Fruit fly (Drosophila melanogaster) whole organism, embryonic: ENCODE data around the gene CG14395.
A peak's percentile ranks its signal among the peaks of the same experiment; 100 is the strongest.

Experiments used
- Abd-B ChIP-seq: fragments of 200-800 bp; sonication (Bioruptor generic); optimal IDR thresholded peaks from 2 replicates; lab custom pipeline; 2018; ENCODE audit warnings: missing biosample characterization, mild to moderate bottlenecking, missing genetic modification characterization, moderate library complexity
- CG10267 ChIP-seq: fragments of 200-800 bp; sonication (Bioruptor generic); optimal IDR thresholded peaks from 2 replicates; lab custom pipeline; 2018; ENCODE audit warnings: missing biosample characterization, mild to moderate bottlenecking, missing genetic modification characterization, moderate library complexity
- CG10431 ChIP-seq: fragments of 200-800 bp; sonication (Bioruptor generic); optimal IDR thresholded peaks from 3 replicates; lab custom pipeline; 2018; ENCODE audit warnings: missing biosample characterization, mild to moderate bottlenecking, missing genetic modification characterization
- CG11696 ChIP-seq: fragments of 200-800 bp; sonication (Bioruptor generic); IDR thresholded peaks from 2 replicates; pipeline ENCODE4 v1.3.6; 2022; ENCODE audit warnings: missing biosample characterization, missing genetic modification characterization
- CG12769 ChIP-seq: fragments of 200-800 bp; sonication (Bioruptor generic); optimal IDR thresholded peaks from 2 replicates; lab custom pipeline; 2019; ENCODE audit warnings: missing biosample characterization, mild to moderate bottlenecking, missing genetic modification characterization, moderate library complexity
- CG14441 ChIP-seq: fragments of 200-800 bp; sonication (Bioruptor generic); IDR thresholded peaks from 2 replicates; pipeline ENCODE4 v1.3.6; 2022; ENCODE audit warnings: missing biosample characterization, missing genetic modification characterization
- CG15073 ChIP-seq: fragments of 200-800 bp; sonication (Bioruptor generic); optimal IDR thresholded peaks from 2 replicates; lab custom pipeline; 2016; ENCODE audit warnings: missing biosample characterization, missing genetic modification characterization
- CG15514 ChIP-seq: fragments of 200-800 bp; sonication (Bioruptor generic); optimal IDR thresholded peaks from 3 replicates; lab custom pipeline; 2017; ENCODE audit warnings: missing biosample characterization, missing genetic modification characterization, mild to moderate bottlenecking, moderate library complexity, missing genetic modification reagents
- CG15601 ChIP-seq: fragments of 200-800 bp; sonication (Bioruptor generic); optimal IDR thresholded peaks from 3 replicates; lab custom pipeline; 2019; ENCODE audit warnings: missing biosample characterization, mild to moderate bottlenecking, missing genetic modification characterization, moderate library complexity
- CG16813 ChIP-seq: fragments of 200-800 bp; sonication (Bioruptor generic); IDR thresholded peaks from 3 replicates; pipeline ENCODE4 v1.3.6; 2022; ENCODE audit warnings: missing biosample characterization, missing genetic modification characterization; ENCODE audit not compliant: partially characterized antibody
- CG30431 ChIP-seq: fragments of 200-800 bp; sonication (Bioruptor generic); optimal IDR thresholded peaks from 2 replicates; lab custom pipeline; 2017; ENCODE audit warnings: missing biosample characterization, missing genetic modification characterization
- CG3281 ChIP-seq: fragments of 200-800 bp; sonication (Bioruptor generic); optimal IDR thresholded peaks from 3 replicates; lab custom pipeline; 2017; ENCODE audit warnings: missing biosample characterization, mild to moderate bottlenecking, missing genetic modification characterization
- CG4617 ChIP-seq: fragments of 200-800 bp; sonication (Bioruptor generic); optimal IDR thresholded peaks from 3 replicates; lab custom pipeline; 2016; ENCODE audit warnings: missing biosample characterization, missing genetic modification characterization, borderline replicate concordance
- CG6689 ChIP-seq: fragments of 200-800 bp; sonication (Bioruptor generic); IDR thresholded peaks from 2 replicates; pipeline ENCODE4 v1.3.6; 2022; ENCODE audit warnings: missing biosample characterization, missing genetic modification characterization
- CG8089 ChIP-seq: fragments of 200-800 bp; sonication (Bioruptor generic); optimal IDR thresholded peaks from 3 replicates; lab custom pipeline; 2016; ENCODE audit warnings: missing biosample characterization, missing genetic modification characterization
- CG9797 ChIP-seq: fragments of 200-800 bp; sonication (Bioruptor generic); optimal IDR thresholded peaks from 3 replicates; lab custom pipeline; 2018; ENCODE audit warnings: missing biosample characterization, mild to moderate bottlenecking, missing genetic modification characterization
- D19B ChIP-seq: fragments of 200-800 bp; sonication (Bioruptor generic); optimal IDR thresholded peaks from 2 replicates; lab custom pipeline; 2017; ENCODE audit warnings: missing biosample characterization, mild to moderate bottlenecking, missing genetic modification characterization
- Deaf1 ChIP-seq: fragments of 200-800 bp; optimal IDR thresholded peaks from 3 replicates; lab custom pipeline; 2019; ENCODE audit warnings: missing biosample characterization, mild to moderate bottlenecking, missing genetic modification characterization, moderate library complexity
- Dp ChIP-seq: fragments of 200-800 bp; sonication (Bioruptor generic); optimal IDR thresholded peaks from 2 replicates; lab custom pipeline; 2018; ENCODE audit warnings: missing biosample characterization, mild to moderate bottlenecking, missing genetic modification characterization, moderate library complexity
- Dref ChIP-seq: fragments of 200-800 bp; sonication (Bioruptor generic); IDR thresholded peaks from 2 replicates; pipeline ENCODE4 v1.3.6; 2022; ENCODE audit warnings: missing biosample characterization, missing genetic modification characterization
- E2f2 ChIP-seq: fragments of 200-800 bp; sonication (Bioruptor generic); IDR thresholded peaks from 2 replicates; pipeline ENCODE4 v1.3.6; 2022; ENCODE audit warnings: missing biosample characterization, missing genetic modification characterization
- Gug ChIP-seq: fragments of 200-800 bp; sonication (Bioruptor generic); IDR thresholded peaks from 4 replicates; pipeline ENCODE4 v1.3.6; 2022; ENCODE audit warnings: missing biosample characterization, missing genetic modification characterization
- MBD-R2 ChIP-seq: fragments of 200-800 bp; sonication (Bioruptor generic); IDR thresholded peaks from 2 replicates; pipeline ENCODE4 v1.3.6; 2022; ENCODE audit warnings: missing biosample characterization, missing genetic modification characterization
- MTF-1 ChIP-seq: fragments of 200-800 bp; sonication (Bioruptor generic); optimal IDR thresholded peaks from 2 replicates; lab custom pipeline; 2018; ENCODE audit warnings: missing biosample characterization, mild to moderate bottlenecking, missing genetic modification characterization, borderline replicate concordance
- Mes4 ChIP-seq: fragments of 200-800 bp; sonication (Bioruptor generic); optimal IDR thresholded peaks from 2 replicates; lab custom pipeline; 2016; ENCODE audit warnings: missing biosample characterization, missing genetic modification characterization
- Myb ChIP-seq: fragments of 200-800 bp; sonication (Bioruptor generic); optimal IDR thresholded peaks from 2 replicates; lab custom pipeline; 2016; ENCODE audit warnings: missing biosample characterization, missing genetic modification characterization
- Sin3A ChIP-seq: fragments of >200 bp; optimal IDR thresholded peaks from 2 replicates; lab custom pipeline; 2018
- Sox100B ChIP-seq: fragments of 200-800 bp; sonication (Bioruptor generic); optimal IDR thresholded peaks from 3 replicates; lab custom pipeline; 2018; ENCODE audit warnings: missing biosample characterization, mild to moderate bottlenecking, missing genetic modification characterization
- Taf1 ChIP-seq: fragments of 200-800 bp; sonication (Bioruptor generic); IDR thresholded peaks from 2 replicates; pipeline ENCODE4 v1.3.6; 2022; ENCODE audit warnings: missing biosample characterization, missing genetic modification characterization
- Xbp1 ChIP-seq: fragments of 200-800 bp; sonication (Bioruptor generic); optimal IDR thresholded peaks from 3 replicates; lab custom pipeline; 2016; ENCODE audit warnings: missing biosample characterization, mild to moderate bottlenecking, missing genetic modification characterization
- az2 ChIP-seq: fragments of 200-800 bp; sonication (Bioruptor generic); optimal IDR thresholded peaks from 3 replicates; lab custom pipeline; 2016; ENCODE audit warnings: missing biosample characterization, missing genetic modification characterization
- crc ChIP-seq: fragments of 200-800 bp; sonication (Bioruptor generic); optimal IDR thresholded peaks from 2 replicates; lab custom pipeline; 2016; ENCODE audit warnings: missing biosample characterization, missing genetic modification characterization
- da ChIP-seq: fragments of 200-800 bp; sonication (Bioruptor generic); optimal IDR thresholded peaks from 2 replicates; lab custom pipeline; 2016; ENCODE audit warnings: missing biosample characterization, missing genetic modification characterization
- fd102C ChIP-seq: fragments of 200-800 bp; sonication (Bioruptor generic); optimal IDR thresholded peaks from 2 replicates; lab custom pipeline; 2018; ENCODE audit warnings: missing biosample characterization, mild to moderate bottlenecking, missing genetic modification characterization, moderate library complexity
- fd3F ChIP-seq: fragments of 200-800 bp; sonication (Bioruptor generic); optimal IDR thresholded peaks from 2 replicates; lab custom pipeline; 2018; ENCODE audit warnings: missing biosample characterization, mild to moderate bottlenecking, missing genetic modification characterization, moderate library complexity
- ftz-f1 ChIP-seq: fragments of 200-800 bp; sonication (Bioruptor generic); optimal IDR thresholded peaks from 2 replicates; lab custom pipeline; 2016; ENCODE audit warnings: missing biosample characterization, missing genetic modification characterization
- gfzf ChIP-seq: fragments of 200-800 bp; sonication (Bioruptor generic); optimal IDR thresholded peaks from 2 replicates; lab custom pipeline; 2016; ENCODE audit warnings: missing biosample characterization, mild to moderate bottlenecking, missing genetic modification characterization, moderate library complexity
- otp ChIP-seq: fragments of 200-800 bp; sonication (Bioruptor generic); IDR thresholded peaks from 3 replicates; pipeline ENCODE4, ENCODE4 v1.3.6; 2022; ENCODE audit warnings: missing biosample characterization, missing genetic modification characterization
- pzg ChIP-seq: fragments of 200-800 bp; sonication (Bioruptor generic); optimal IDR thresholded peaks from 3 replicates; lab custom pipeline; 2018; ENCODE audit warnings: missing biosample characterization, mild to moderate bottlenecking, missing genetic modification characterization, moderate library complexity
- salm ChIP-seq: fragments of 200-800 bp; sonication (Bioruptor generic); optimal IDR thresholded peaks from 2 replicates; lab custom pipeline; 2018; ENCODE audit warnings: missing biosample characterization, mild to moderate bottlenecking, missing genetic modification characterization
- sqz ChIP-seq: fragments of 200-800 bp; sonication (Bioruptor generic); optimal IDR thresholded peaks from 3 replicates; lab custom pipeline; 2018; ENCODE audit warnings: missing biosample characterization, mild to moderate bottlenecking, missing genetic modification characterization
- stwl ChIP-seq: fragments of 200-800 bp; sonication (Bioruptor generic); optimal IDR thresholded peaks from 3 replicates; lab custom pipeline; 2018; ENCODE audit warnings: missing biosample characterization, mild to moderate bottlenecking, missing genetic modification characterization, moderate library complexity
- ttk ChIP-seq: fragments of 200-800 bp; sonication (Bioruptor generic); IDR thresholded peaks from 2 replicates; pipeline ENCODE4 v2.1.2; 2022; ENCODE audit warnings: missing biosample characterization, missing genetic modification characterization
- zen2 ChIP-seq: fragments of 200-800 bp; sonication (Bioruptor generic); IDR thresholded peaks from 3 replicates; pipeline ENCODE4 v1.3.6; 2022; ENCODE audit warnings: missing biosample characterization, missing genetic modification characterization; ENCODE audit not compliant: partially characterized antibody
- zfh1 ChIP-seq: fragments of 200-800 bp; sonication (Bioruptor generic); IDR thresholded peaks from 3 replicates; pipeline ENCODE4 v1.3.6; 2022; ENCODE audit warnings: missing biosample characterization, missing genetic modification characterization

CG14395 gene

dm6 chr3R:12704861-12705260 lies 42.2 kb downstream of the CG14395 start, which contains the start of gene CG12279 (continued):
- no peak for TF ChIP-seq CG16813 (GFP tag; lab: Robert Waterston, UW)
- no peak for TF ChIP-seq CG12769 (tag; lab: Kevin White, UChicago)
- no peak for TF ChIP-seq CG14441 (GFP tag; lab: Robert Waterston, UW)
- TF ChIP-seq Myb, result peak; percentile 85
- TF ChIP-seq pzg, result peak; percentile 34
- TF ChIP-seq CG15601 (tag; lab: Kevin White, UChicago), result no peak
- TF ChIP-seq fd3F (GFP tag; lab: Kevin White, UChicago), result no peak
- TF ChIP-seq CG9797 (GFP tag; lab: Kevin White, UChicago), result peak; percentile 40
- TF ChIP-seq CG10267 (tag; lab: Kevin White, UChicago), result no peak
- TF ChIP-seq fd102C (GFP tag; lab: Kevin White, UChicago), result no peak
- peak; percentile 59 for TF ChIP-seq E2f2 (GFP tag; lab: Robert Waterston, UW)
- no peak for TF ChIP-seq CG15514 (GFP tag; lab: Kevin White, UChicago)
- no peak for TF ChIP-seq Deaf1 (tag; lab: Kevin White, UChicago)
- no peak for TF ChIP-seq D19B (GFP tag; lab: Kevin White, UChicago)
- TF ChIP-seq Sox100B (GFP tag; lab: Kevin White, UChicago), result no peak
- no peak for TF ChIP-seq CG8089 (GFP tag; lab: Kevin White, UChicago)
- TF ChIP-seq CG15073, result no peak
- TF ChIP-seq Mes4 (GFP tag; lab: Kevin White, UChicago), result no peak
- TF ChIP-seq sqz (GFP tag; lab: Kevin White, UChicago), result no peak
- no peak for TF ChIP-seq CG30431
- TF ChIP-seq CG11696, result no peak
- no peak for TF ChIP-seq da (GFP tag; lab: Kevin White, UChicago)
- TF ChIP-seq CG6689 (GFP tag; lab: Robert Waterston, UW), result no peak
- no peak for TF ChIP-seq CG4617 (GFP tag; lab: Kevin White, UChicago)
- no peak for TF ChIP-seq ftz-f1 (GFP tag; lab: Kevin White, UChicago)
- TF ChIP-seq CG10431 (GFP tag; lab: Kevin White, UChicago), result no peak
- no peak for TF ChIP-seq az2
- TF ChIP-seq zfh1 (GFP tag; lab: Robert Waterston, UW), result no peak
- no peak for TF ChIP-seq Sin3A (lab: Kevin White, UChicago)
- TF ChIP-seq Dref (GFP tag; lab: Robert Waterston, UW), result no peak
- no peak for TF ChIP-seq zen2 (GFP tag; lab: Robert Waterston, UW)
- no peak for TF ChIP-seq Abd-B (GFP tag; lab: Kevin White, UChicago)
- peak; percentile 5 for TF ChIP-seq stwl (tag; lab: Kevin White, UChicago)
- TF ChIP-seq MBD-R2, result peak; percentile 44; the same call in 1 of the 2 replicates
- TF ChIP-seq Dp, result peak; percentile 53
- TF ChIP-seq crc, result no peak
- TF ChIP-seq otp (GFP tag; lab: Robert Waterston, UW), result no peak
- no peak for TF ChIP-seq Xbp1 (GFP tag; lab: Kevin White, UChicago)
- no peak for TF ChIP-seq Gug (GFP tag; lab: Robert Waterston, UW)
- no peak for TF ChIP-seq CG3281 (GFP tag; lab: Kevin White, UChicago)
- TF ChIP-seq ttk (GFP tag; lab: Robert Waterston, UW), result no peak
- no peak for TF ChIP-seq salm (tag; lab: Kevin White, UChicago)
- TF ChIP-seq gfzf (GFP tag; lab: Kevin White, UChicago), result peak; percentile 68
- TF ChIP-seq Taf1 (GFP tag; lab: Robert Waterston, UW), result no peak
- no peak for TF ChIP-seq MTF-1 (GFP tag; lab: Kevin White, UChicago)
